Worm (Caenorhabditis elegans) whole organism, L1 larva: ENCODE results near the gene T27D12.1.

Experiments used
- aha-1 ChIP-seq: fragments of 150-350 bp; optimal IDR thresholded peaks from 2 replicates; lab custom pipeline; 2014; ENCODE audit warnings: missing biosample characterization, missing genetic modification characterization
- ceh-82 ChIP-seq, 3 experiments: fragments of 150-350 bp in 1 of 3; sonication (generic microtip) in 2 of 3; optimal IDR thresholded peaks; 2 replicates each; lab custom pipeline; 2014 to 2017; ENCODE audit warnings: missing biosample characterization in 3 of 3, missing genetic modification characterization in 3 of 3
- lin-13 ChIP-seq: fragments of 150-350 bp; optimal IDR thresholded peaks from 2 replicates; lab custom pipeline; 2014; ENCODE audit warnings: missing biosample characterization, missing genetic modification reagents, missing genetic modification characterization
- lin-39 ChIP-seq: fragments of 150-350 bp; optimal IDR thresholded peaks from 2 replicates; lab custom pipeline; 2014; ENCODE audit warnings: missing biosample characterization, missing genetic modification reagents, missing genetic modification characterization
- pag-3 ChIP-seq: sonication (generic microtip); optimal IDR thresholded peaks from 2 replicates; lab custom pipeline; 2017; ENCODE audit warnings: missing genetic modification characterization, mild to moderate bottlenecking, missing compliant biosample characterization, antibody characterized with exemption, borderline replicate concordance; ENCODE audit not compliant: insufficient read depth

DNA sequence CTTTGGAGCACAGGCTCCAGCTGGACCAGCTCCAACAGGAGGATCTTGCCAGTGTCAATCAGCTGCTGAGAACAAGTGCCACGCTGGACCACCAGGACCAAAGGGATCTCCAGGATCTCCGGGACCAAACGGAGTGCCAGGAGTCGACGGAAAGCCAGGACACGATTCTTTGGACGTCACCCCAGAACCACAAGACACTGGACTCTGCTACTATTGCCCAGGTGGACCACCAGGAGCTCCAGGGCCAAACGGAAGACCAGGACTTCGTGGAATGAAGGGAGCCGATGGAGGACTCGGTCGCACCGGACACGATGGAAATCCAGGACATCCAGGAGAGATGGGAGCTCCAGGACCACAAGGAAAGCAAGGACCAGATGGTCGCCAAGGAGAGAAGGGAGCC, 26.5 kb downstream of the T27D12.1 start:
- TF ChIP-seq ceh-82 (tag; optimal IDR thresholded peaks at IDR 0.05; lab: Kevin White, UChicago): no peak
- no peak for TF ChIP-seq lin-39 (tag; lab: Kevin White, UChicago)
- TF ChIP-seq aha-1 (tag; lab: Kevin White, UChicago): no peak
- no peak for TF ChIP-seq pag-3 (tag; lab: Kevin White, UChicago)
- TF ChIP-seq lin-13 (GFP tag; lab: Kevin White, UChicago): no peak
